Worm (Caenorhabditis elegans) whole organism, late embryonic: ENCODE data around the gene fbxa-32.

Experiments
- C38D4.7 ChIP-seq: fragments of 200-800 bp; sonication (Bioruptor generic); optimal IDR thresholded peaks from 2 replicates; lab custom pipeline; 2018; ENCODE audit warnings: mild to moderate bottlenecking, missing genetic modification characterization, moderate library complexity, missing compliant biosample characterization
- K02D7.2 ChIP-seq: sonication (generic microtip); optimal IDR thresholded peaks from 2 replicates; lab custom pipeline; 2017; ENCODE audit warnings: mild to moderate bottlenecking, missing genetic modification characterization, missing compliant biosample characterization
- K09A11.1 ChIP-seq: sonication (generic microtip); optimal IDR thresholded peaks from 2 replicates; lab custom pipeline; 2017; ENCODE audit warnings: antibody characterized with exemption, mild to moderate bottlenecking, missing genetic modification characterization, missing compliant biosample characterization; ENCODE audit not compliant: insufficient read depth
- T23F11.4 ChIP-seq: fragments of 200-800 bp; sonication (Bioruptor generic); optimal IDR thresholded peaks from 2 replicates; lab custom pipeline; 2018; ENCODE audit warnings: mild to moderate bottlenecking, missing genetic modification characterization, missing compliant biosample characterization
- ama-1 ChIP-seq: fragments of 150-350 bp; optimal IDR thresholded peaks from 2 replicates; lab custom pipeline; 2014
- ceh-18 ChIP-seq: sonication (generic microtip); optimal IDR thresholded peaks from 2 replicates; lab custom pipeline; 2016; ENCODE audit warnings: missing genetic modification characterization, missing compliant biosample characterization
- ceh-19 ChIP-seq: fragments of 200-800 bp; sonication (Bioruptor generic); optimal IDR thresholded peaks from 2 replicates; lab custom pipeline; 2018; ENCODE audit warnings: mild to moderate bottlenecking, missing genetic modification characterization, missing compliant biosample characterization
- ceh-2 ChIP-seq: sonication (generic microtip); optimal IDR thresholded peaks from 2 replicates; lab custom pipeline; 2016; ENCODE audit warnings: missing genotype, missing genetic modification characterization, missing compliant biosample characterization
- ceh-22 ChIP-seq: sonication (generic microtip); optimal IDR thresholded peaks from 2 replicates; lab custom pipeline; 2017; ENCODE audit warnings: missing biosample characterization, missing genetic modification characterization
- ceh-45 ChIP-seq: fragments of 200-800 bp; sonication (Bioruptor generic); IDR thresholded peaks from 2 replicates; pipeline ENCODE4 v1.3.6; 2022; ENCODE audit warnings: missing genetic modification reagents, missing genetic modification characterization, missing compliant biosample characterization
- ceh-48 ChIP-seq: sonication (generic microtip); optimal IDR thresholded peaks from 2 replicates; lab custom pipeline; 2016; ENCODE audit warnings: missing genetic modification characterization, inconsistent platforms, missing compliant biosample characterization
- ceh-6 ChIP-seq: fragments of 200-800 bp; sonication (Bioruptor generic); optimal IDR thresholded peaks from 2 replicates; lab custom pipeline; 2018; ENCODE audit warnings: mild to moderate bottlenecking, missing genetic modification characterization, missing compliant biosample characterization
- dmd-4 ChIP-seq: sonication (generic microtip); optimal IDR thresholded peaks from 2 replicates; lab custom pipeline; 2016; ENCODE audit warnings: borderline replicate concordance, missing genetic modification characterization, missing compliant biosample characterization
- dve-1 ChIP-seq: sonication (generic microtip); optimal IDR thresholded peaks from 2 replicates; lab custom pipeline; 2017; ENCODE audit warnings: antibody characterized with exemption, mild to moderate bottlenecking, missing genetic modification characterization, missing compliant biosample characterization
- elt-2 ChIP-seq: sonication (generic microtip); optimal IDR thresholded peaks from 2 replicates; lab custom pipeline; 2016; ENCODE audit warnings: missing genetic modification reagents, missing genetic modification characterization, missing compliant biosample characterization
- ets-4 ChIP-seq: sonication (generic microtip); optimal IDR thresholded peaks from 2 replicates; lab custom pipeline; 2016; ENCODE audit warnings: missing genetic modification characterization, missing compliant biosample characterization
- fkh-6 ChIP-seq: sonication (generic microtip); optimal IDR thresholded peaks from 2 replicates; lab custom pipeline; 2016; ENCODE audit warnings: missing genetic modification characterization, missing compliant biosample characterization
- hlh-13 ChIP-seq: fragments of 200-800 bp; sonication (Bioruptor generic); optimal IDR thresholded peaks from 2 replicates; lab custom pipeline; 2018; ENCODE audit warnings: mild to moderate bottlenecking, missing genetic modification characterization, missing compliant biosample characterization
- hlh-8 ChIP-seq: sonication (generic microtip); optimal IDR thresholded peaks from 2 replicates; lab custom pipeline; 2016; ENCODE audit warnings: missing genotype, missing genetic modification characterization, missing compliant biosample characterization
- lin-11 ChIP-seq: fragments of 200-800 bp; sonication (Bioruptor generic); optimal IDR thresholded peaks from 2 replicates; lab custom pipeline; 2018; ENCODE audit warnings: mild to moderate bottlenecking, missing genetic modification characterization, missing compliant biosample characterization
- mec-3 ChIP-seq: sonication (generic microtip); optimal IDR thresholded peaks from 2 replicates; lab custom pipeline; 2016; ENCODE audit warnings: borderline replicate concordance, missing genetic modification characterization, missing compliant biosample characterization
- nhr-11 ChIP-seq: fragments of 150-350 bp; optimal IDR thresholded peaks from 2 replicates; lab custom pipeline; 2014; ENCODE audit warnings: missing biosample characterization, missing genetic modification characterization
- nhr-232 ChIP-seq: sonication (generic microtip); optimal IDR thresholded peaks from 2 replicates; lab custom pipeline; 2016; ENCODE audit warnings: missing genetic modification characterization, missing compliant biosample characterization
- odd-2 ChIP-seq: sonication (generic microtip); optimal IDR thresholded peaks from 2 replicates; lab custom pipeline; 2017; ENCODE audit warnings: antibody characterized with exemption, mild to moderate bottlenecking, missing genetic modification characterization, missing compliant biosample characterization
- pag-3 ChIP-seq: sonication (generic microtip); optimal IDR thresholded peaks from 2 replicates; lab custom pipeline; 2016; ENCODE audit warnings: missing compliant biosample characterization, missing genetic modification characterization, borderline replicate concordance
- pha-2 ChIP-seq: sonication (generic microtip); optimal IDR thresholded peaks from 2 replicates; lab custom pipeline; 2017; ENCODE audit warnings: mild to moderate bottlenecking, missing genetic modification characterization, missing compliant biosample characterization
- pqm-1 ChIP-seq: sonication (generic microtip); optimal IDR thresholded peaks from 2 replicates; lab custom pipeline; 2016; ENCODE audit warnings: missing genetic modification characterization, missing compliant biosample characterization
- ref-2 ChIP-seq: sonication (generic microtip); optimal IDR thresholded peaks from 2 replicates; lab custom pipeline; 2016; ENCODE audit warnings: missing genetic modification characterization, missing compliant biosample characterization
- rnt-1 ChIP-seq: sonication (generic microtip); optimal IDR thresholded peaks from 2 replicates; lab custom pipeline; 2016; ENCODE audit warnings: missing genetic modification characterization, missing compliant biosample characterization
- sox-4 ChIP-seq: sonication (generic microtip); optimal IDR thresholded peaks from 2 replicates; lab custom pipeline; 2017; ENCODE audit warnings: mild to moderate bottlenecking, missing genetic modification characterization, inconsistent platforms, missing compliant biosample characterization
- unc-3 ChIP-seq, 2 experiments: fragments of 200-800 bp in 1 of 2; sonication (Bioruptor generic) in 1 of 2; sonication (generic microtip) in 1 of 2; conservative IDR thresholded peaks in 1 of 2; optimal IDR thresholded peaks in 1 of 2; 2 replicates each; pipeline versions ENCODE4 v1.3.6 to Lab custom; 2016 to 2022; ENCODE audit warnings: missing compliant biosample characterization in 2 of 2, missing genetic modification characterization in 2 of 2, missing genetic modification reagents in 1 of 2
- unc-42 ChIP-seq: sonication (generic microtip); optimal IDR thresholded peaks from 2 replicates; lab custom pipeline; 2016; ENCODE audit warnings: missing genotype, missing genetic modification characterization, missing compliant biosample characterization
- unc-86 ChIP-seq: sonication (generic microtip); optimal IDR thresholded peaks from 2 replicates; lab custom pipeline; 2016; ENCODE audit warnings: missing genetic modification characterization, missing compliant biosample characterization
- zip-5 ChIP-seq: sonication (generic microtip); optimal IDR thresholded peaks from 2 replicates; lab custom pipeline; 2016; ENCODE audit warnings: missing genetic modification characterization, missing compliant biosample characterization
- ztf-16 ChIP-seq: sonication (generic microtip); optimal IDR thresholded peaks from 2 replicates; lab custom pipeline; 2017; ENCODE audit warnings: missing genetic modification characterization, missing compliant biosample characterization

fbxa-32 gene

DNA sequence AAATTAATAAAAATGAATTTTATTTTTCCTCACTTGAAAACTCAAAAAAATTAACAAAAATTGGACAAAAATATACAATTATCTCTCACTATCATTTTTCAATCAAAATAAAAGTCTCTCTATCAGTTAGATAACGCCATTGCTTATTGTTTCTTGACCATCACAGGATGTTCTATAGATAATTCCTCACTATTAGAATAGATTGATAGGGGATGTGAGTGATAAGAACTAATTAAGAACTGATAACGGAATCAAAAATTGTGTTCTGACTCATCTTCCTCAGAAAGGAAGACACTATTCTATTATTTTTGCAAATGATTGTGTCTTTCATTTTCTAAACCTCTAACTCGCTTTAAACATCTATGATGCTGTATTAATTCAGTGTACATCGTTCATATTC is 20.1 kb upstream of the fbxa-32 start:
- TF ChIP-seq elt-2 (tag; lab: Kevin White, UChicago) (peak; percentile 96), ceh-6 (GFP tag; lab: Kevin White, UChicago) (no peak)

- TF ChIP-seq ets-4 (no peak), ceh-2 (tag; lab: Kevin White, UChicago) (no peak), fkh-6 (tag; lab: Kevin White, UChicago) (no peak), ref-2 (tag; lab: Kevin White, UChicago) (no peak), T23F11.4 (GFP tag; lab: Kevin White, UChicago) (no peak), ceh-18 (no peak)
Observed at ce11 chrIII:1288473-1289056, 19.5 kb upstream of the fbxa-32 start, which contains the start of gene fbxa-50. Gene fbxa-50 (minus strand): TSS chrIII:1288523.

DNA sequence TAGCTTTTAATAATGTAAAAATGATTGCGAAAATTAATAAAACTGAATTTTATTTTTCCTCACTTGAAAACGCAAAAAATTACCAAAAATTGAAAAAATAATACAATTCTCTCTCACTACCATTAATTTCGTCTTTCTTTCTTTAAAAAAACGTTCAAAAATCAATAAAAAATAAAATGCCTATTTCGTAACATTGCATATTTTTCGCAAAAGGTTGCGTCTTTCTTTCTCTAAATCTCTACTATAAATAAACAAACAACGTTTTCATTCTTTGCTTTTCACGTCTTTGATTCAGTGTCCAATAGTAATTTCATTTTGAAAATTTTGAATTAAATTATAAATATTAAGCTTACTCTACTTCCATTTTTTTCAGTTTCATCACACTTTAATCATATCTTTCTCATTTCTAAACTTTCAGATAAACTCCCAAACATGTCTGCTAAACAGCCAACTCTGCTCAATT is 15.6 kb upstream of the fbxa-32 start, which contains the start of gene fbxa-37:
Gene fbxa-37 (plus strand): TSS at position 413 of the 463 bp plus-strand sequence.
- TF ChIP-seq unc-86: no peak
- no peak for TF ChIP-seq elt-2 (tag; lab: Kevin White, UChicago)
- TF ChIP-seq ceh-48 (tag; lab: Kevin White, UChicago): no peak
- no peak for TF ChIP-seq hlh-13 (GFP tag; lab: Kevin White, UChicago)
- TF ChIP-seq unc-3 (GFP tag; conservative IDR thresholded peaks at IDR 0.05; lab: Robert Waterston, UW): no peak
- TF ChIP-seq unc-3 (tag; optimal IDR thresholded peaks at IDR 0.05; lab: Kevin White, UChicago): no peak

- TF ChIP-seq K09A11.1 (tag; lab: Kevin White, UChicago) (no peak), ceh-45 (no peak), unc-86 (no peak), zip-5 (tag; lab: Kevin White, UChicago) (no peak), ama-1 (no peak), pqm-1 (peak; percentile 45), nhr-11 (tag; lab: Kevin White, UChicago) (no peak), odd-2 (no peak), C38D4.7 (GFP tag; lab: Kevin White, UChicago) (no peak), mec-3 (tag; lab: Kevin White, UChicago) (no peak), elt-2 (tag; lab: Kevin White, UChicago) (peak; percentile 43), hlh-8 (tag; lab: Kevin White, UChicago) (no peak), ztf-16 (tag; lab: Kevin White, UChicago) (no peak), pha-2 (no peak), ceh-48 (tag; lab: Kevin White, UChicago) (no peak)
Observed at ce11 chrIII:1279197-1279596, 10.1 kb upstream of the fbxa-32 start.

DNA sequence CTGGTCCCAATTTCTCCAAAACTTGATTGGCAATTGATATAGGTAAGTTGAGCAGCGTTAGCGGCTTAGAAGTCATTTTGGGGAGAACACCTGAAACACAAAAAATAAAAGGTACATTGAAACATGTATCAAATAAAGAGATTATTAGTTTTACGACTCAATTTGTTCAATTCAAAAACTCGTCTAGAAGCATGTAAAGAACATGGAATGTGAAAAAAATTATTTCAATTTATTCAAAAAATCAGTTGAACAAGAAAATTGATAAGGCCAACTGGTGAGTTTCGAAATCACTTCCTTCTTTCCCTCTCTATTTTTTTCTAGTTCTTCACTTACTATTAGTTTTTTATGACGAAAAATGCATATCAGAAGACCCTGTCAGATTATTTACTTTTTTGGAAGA is 6.5 kb upstream of the fbxa-32 start, which contains the start of gene fbxa-30:
Gene fbxa-30 (minus strand): TSS at position 101 of the 400 bp plus-strand sequence.
- no peak for TF ChIP-seq dmd-4 (tag; lab: Kevin White, UChicago)
- no peak for TF ChIP-seq hlh-8 (tag; lab: Kevin White, UChicago)
- no peak for TF ChIP-seq ceh-22
- TF ChIP-seq unc-42 (tag; lab: Kevin White, UChicago): no peak
- no peak for TF ChIP-seq pag-3 (tag; lab: Kevin White, UChicago)
- TF ChIP-seq dve-1: no peak
- TF ChIP-seq nhr-11 (tag; lab: Kevin White, UChicago): no peak
- no peak for TF ChIP-seq sox-4 (tag; lab: Kevin White, UChicago)
- no peak for TF ChIP-seq rnt-1 (tag; lab: Kevin White, UChicago)
- no peak for TF ChIP-seq lin-11 (tag; lab: Kevin White, UChicago)
- no peak for TF ChIP-seq ama-1
- TF ChIP-seq ceh-2 (tag; lab: Kevin White, UChicago): no peak
- TF ChIP-seq ceh-18: no peak
- no peak for TF ChIP-seq K02D7.2 (tag; lab: Kevin White, UChicago)
- TF ChIP-seq ceh-19 (GFP tag; lab: Kevin White, UChicago): no peak
- no peak for TF ChIP-seq ceh-6 (GFP tag; lab: Kevin White, UChicago)
- no peak for TF ChIP-seq nhr-232
- TF ChIP-seq, all 69 proteins: peak for 0
